Fruit fly (Drosophila melanogaster) whole organism, adult: Measurements from ENCODE around the gene CG13070.

Experiments
- CG11617 ChIP-seq: fragments of 200-800 bp; sonication (Bioruptor generic); optimal IDR thresholded peaks from 2 replicates; lab custom pipeline; 2017; ENCODE audit warnings: mild to moderate bottlenecking, missing biosample characterization, missing genetic modification reagents, missing genetic modification characterization
- CG12768 ChIP-seq: fragments of 200-800 bp; sonication (Bioruptor generic); optimal IDR thresholded peaks from 2 replicates; lab custom pipeline; 2017; ENCODE audit warnings: missing biosample characterization, missing genetic modification characterization, mild to moderate bottlenecking, moderate library complexity, missing genetic modification reagents
- CG14711 ChIP-seq: fragments of 200-800 bp; sonication (Bioruptor generic); optimal IDR thresholded peaks from 2 replicates; lab custom pipeline; 2018; ENCODE audit warnings: missing biosample characterization, mild to moderate bottlenecking, missing genetic modification characterization, moderate library complexity
- CG1620 ChIP-seq: fragments of 200-800 bp; sonication (Bioruptor generic); optimal IDR thresholded peaks from 2 replicates; lab custom pipeline; 2016; ENCODE audit warnings: missing biosample characterization, missing genetic modification characterization
- CG33017 ChIP-seq: fragments of 200-800 bp; sonication (Bioruptor generic); optimal IDR thresholded peaks from 2 replicates; lab custom pipeline; 2018; ENCODE audit warnings: missing biosample characterization, mild to moderate bottlenecking, missing genetic modification characterization, moderate library complexity
- CG5204 ChIP-seq: fragments of 200-800 bp; sonication (Bioruptor generic); optimal IDR thresholded peaks from 2 replicates; lab custom pipeline; 2016; ENCODE audit warnings: missing biosample characterization, missing genetic modification characterization
- CG7101 ChIP-seq: fragments of 200-800 bp; sonication (Bioruptor generic); optimal IDR thresholded peaks from 2 replicates; lab custom pipeline; 2018; ENCODE audit warnings: missing biosample characterization, mild to moderate bottlenecking, missing genetic modification characterization, moderate library complexity
- Hr96 ChIP-seq: fragments of 200-800 bp; sonication (Bioruptor generic); optimal IDR thresholded peaks from 2 replicates; lab custom pipeline; 2016; ENCODE audit warnings: missing biosample characterization, missing genetic modification characterization
- Mnt ChIP-seq: fragments of 200-800 bp; sonication (Bioruptor generic); optimal IDR thresholded peaks from 2 replicates; lab custom pipeline; 2016; ENCODE audit warnings: missing biosample characterization, mild to moderate bottlenecking, missing genetic modification characterization
- bab1 ChIP-seq: fragments of 200-800 bp; sonication (Bioruptor generic); optimal IDR thresholded peaks from 3 replicates; lab custom pipeline; 2019; ENCODE audit warnings: missing biosample characterization, mild to moderate bottlenecking, missing genetic modification characterization, moderate library complexity
- cic ChIP-seq: fragments of 200-800 bp; sonication (Bioruptor generic); optimal IDR thresholded peaks from 2 replicates; lab custom pipeline; 2017; ENCODE audit warnings: missing biosample characterization, mild to moderate bottlenecking, missing genetic modification characterization, moderate library complexity
- tj ChIP-seq: fragments of 200-800 bp; sonication (Bioruptor generic); optimal IDR thresholded peaks from 3 replicates; lab custom pipeline; 2017; ENCODE audit warnings: missing biosample characterization, mild to moderate bottlenecking, missing genetic modification characterization, moderate library complexity
- toe ChIP-seq: fragments of 200-800 bp; sonication (Bioruptor generic); optimal IDR thresholded peaks from 2 replicates; lab custom pipeline; 2016; ENCODE audit warnings: missing biosample characterization, missing genetic modification characterization

- TF ChIP-seq CG14711 (tag; lab: Kevin White, UChicago): no peak
- TF ChIP-seq toe (GFP tag; lab: Kevin White, UChicago): no peak
- no peak for TF ChIP-seq CG33017 (tag; lab: Kevin White, UChicago)
- TF ChIP-seq CG7101: no peak
- TF ChIP-seq Hr96 (GFP tag; lab: Kevin White, UChicago): no peak
- TF ChIP-seq CG11617 (GFP tag; lab: Kevin White, UChicago): no peak
- TF ChIP-seq Mnt (GFP tag; lab: Kevin White, UChicago): no peak
- no peak for TF ChIP-seq tj (GFP tag; lab: Kevin White, UChicago)
- no peak for TF ChIP-seq CG5204
- no peak for TF ChIP-seq bab1 (GFP tag; lab: Kevin White, UChicago)
- no peak for TF ChIP-seq CG1620 (GFP tag; lab: Kevin White, UChicago)
- no peak for TF ChIP-seq CG12768 (GFP tag; lab: Kevin White, UChicago)
- TF ChIP-seq cic (GFP tag; lab: Kevin White, UChicago): no peak
Observed at dm6 chr3L:16241296-16241695, 21.8 kb upstream of the CG13070 start.
